Worm (Caenorhabditis elegans) whole organism, L3 larva: Measurements from ENCODE around the gene pes-5.

ENCODE experiments used
- R02D3.7 ChIP-seq: fragments of 150-350 bp; optimal IDR thresholded peaks from 2 replicates; lab custom pipeline; 2014; ENCODE audit warnings: missing biosample characterization, missing genetic modification characterization
- ZK546.5 ChIP-seq: sonication (generic microtip); optimal IDR thresholded peaks from 2 replicates; lab custom pipeline; 2017; ENCODE audit warnings: missing biosample characterization, missing genetic modification characterization
- aly-2 ChIP-seq: fragments of 150-350 bp; optimal IDR thresholded peaks from 2 replicates; lab custom pipeline; 2014; ENCODE audit warnings: missing biosample characterization, missing genetic modification characterization
- elt-3 ChIP-seq, 3 experiments: fragments of 150-350 bp in 1 of 3; sonication (generic microtip) in 2 of 3; optimal IDR thresholded peaks; 2 replicates in 2 of 3; 4 replicates in 1 of 3; lab custom pipeline; 2014 to 2017; ENCODE audit warnings: missing biosample characterization in 3 of 3, missing genetic modification characterization in 3 of 3
- fkh-10 ChIP-seq: sonication (generic microtip); optimal IDR thresholded peaks from 2 replicates; lab custom pipeline; 2017; ENCODE audit warnings: missing biosample characterization, missing genetic modification reagents, missing genetic modification characterization
- hmg-11 ChIP-seq: sonication (generic microtip); optimal IDR thresholded peaks from 2 replicates; lab custom pipeline; 2016; ENCODE audit warnings: missing genetic modification characterization, missing compliant biosample characterization
- lin-15B ChIP-seq: fragments of 150-350 bp; optimal IDR thresholded peaks from 2 replicates; lab custom pipeline; 2014; ENCODE audit warnings: missing biosample characterization, missing genetic modification characterization
- mml-1 ChIP-seq: fragments of 150-350 bp; sonication (generic microtip); optimal IDR thresholded peaks from 3 replicates; lab custom pipeline; 2014; ENCODE audit warnings: missing biosample characterization, missing genetic modification characterization
- pha-4 ChIP-seq: fragments of 150-350 bp; optimal IDR thresholded peaks from 2 replicates; lab custom pipeline; 2014; ENCODE audit warnings: missing biosample characterization, missing genetic modification reagents, missing genetic modification characterization
- tbx-2 ChIP-seq: sonication (generic microtip); optimal IDR thresholded peaks from 2 replicates; lab custom pipeline; 2016; ENCODE audit warnings: mild to moderate bottlenecking, missing genetic modification characterization, missing compliant biosample characterization
- unc-39 ChIP-seq: sonication (generic microtip); optimal IDR thresholded peaks from 4 replicates; lab custom pipeline; 2017; ENCODE audit warnings: missing biosample characterization, missing genetic modification characterization
- unc-62 ChIP-seq: fragments of 150-350 bp; sonication (generic microtip); optimal IDR thresholded peaks from 4 replicates; lab custom pipeline; 2014; ENCODE audit warnings: missing biosample characterization, missing genetic modification reagents, missing genetic modification characterization
- ztf-11 ChIP-seq: fragments of 150-350 bp; optimal IDR thresholded peaks from 2 replicates; lab custom pipeline; 2014; ENCODE audit warnings: missing biosample characterization, missing genetic modification characterization

ce11 chrII:11816014-11816413 is 13.8 kb downstream of the pes-5 start:
- no peak for TF ChIP-seq lin-15B (tag; lab: Kevin White, UChicago)
- TF ChIP-seq unc-39 (tag; lab: Kevin White, UChicago), result no peak
- no peak for TF ChIP-seq tbx-2
- TF ChIP-seq unc-62 (GFP tag; lab: Kevin White, UChicago), result no peak
- no peak for TF ChIP-seq pha-4 (tag; lab: Kevin White, UChicago)
- no peak for TF ChIP-seq ztf-11 (tag; lab: Kevin White, UChicago)
- TF ChIP-seq aly-2, result no peak
- TF ChIP-seq mml-1 (tag; lab: Kevin White, UChicago), result no peak
- no peak for TF ChIP-seq elt-3 (tag; optimal IDR thresholded peaks at IDR 0.05; lab: Kevin White, UChicago)
- no peak for TF ChIP-seq hmg-11 (tag; lab: Kevin White, UChicago)
- no peak for TF ChIP-seq fkh-10 (GFP tag; lab: Kevin White, UChicago)
- no peak for TF ChIP-seq R02D3.7 (tag; lab: Kevin White, UChicago)
- no peak for TF ChIP-seq ZK546.5 (tag; lab: Kevin White, UChicago)
